Worm (Caenorhabditis elegans) whole organism, L4 larva: ENCODE measurements around the gene Y116A8C.468.

Experiments
- F37D6.2 ChIP-seq: sonication (generic microtip); optimal IDR thresholded peaks from 2 replicates; lab custom pipeline; 2016; ENCODE audit warnings: mild to moderate bottlenecking, missing genetic modification characterization, missing compliant biosample characterization
- Y105C5A.15 ChIP-seq: fragments of 200-800 bp; sonication (Bioruptor generic); IDR thresholded peaks from 2 replicates; pipeline ENCODE4 v1.3.6; 2022; ENCODE audit warnings: missing genetic modification characterization, missing compliant biosample characterization
- Y5F2A.4 ChIP-seq: fragments of 200-800 bp; sonication (Bioruptor generic); optimal IDR thresholded peaks from 2 replicates; lab custom pipeline; 2018; ENCODE audit warnings: mild to moderate bottlenecking, missing genetic modification characterization, missing compliant biosample characterization
- aha-1 ChIP-seq: fragments of 150-350 bp; peaks from one replicate; lab custom pipeline; 2014; ENCODE audit warnings: missing biosample characterization, missing genetic modification characterization
- arid-1 ChIP-seq: fragments of 200-800 bp; sonication (Bioruptor generic); conservative IDR thresholded peaks from 2 replicates; pipeline ENCODE4 v1.3.6; 2022; ENCODE audit warnings: missing genetic modification reagents, missing genetic modification characterization, missing compliant biosample characterization
- ceh-44 ChIP-seq: fragments of 200-800 bp; sonication (Bioruptor generic); IDR thresholded peaks from 2 replicates; pipeline ENCODE4 v1.3.6; 2022; ENCODE audit warnings: missing genetic modification reagents, missing genetic modification characterization, missing compliant biosample characterization
- ctbp-1 ChIP-seq: fragments of 200-800 bp; sonication (Bioruptor generic); IDR thresholded peaks from 2 replicates; pipeline ENCODE4 v1.3.6; 2022; ENCODE audit warnings: missing genetic modification reagents, missing genetic modification characterization, missing compliant biosample characterization
- daf-12 ChIP-seq: fragments of 150-350 bp; optimal IDR thresholded peaks from 2 replicates; lab custom pipeline; 2014; ENCODE audit warnings: missing biosample characterization, missing genetic modification reagents, missing genetic modification characterization
- daf-8 ChIP-seq: fragments of 200-800 bp; sonication (Bioruptor generic); IDR thresholded peaks from 2 replicates; pipeline ENCODE4 v1.3.6; 2022; ENCODE audit warnings: missing genetic modification characterization, missing compliant biosample characterization
- egl-43 ChIP-seq: fragments of 200-800 bp; sonication (Bioruptor generic); IDR thresholded peaks from 2 replicates; pipeline ENCODE4 v1.3.6; 2022; ENCODE audit warnings: missing genetic modification reagents, missing genetic modification characterization, missing compliant biosample characterization
- gei-8 ChIP-seq: fragments of 200-800 bp; sonication (Bioruptor generic); optimal IDR thresholded peaks from 2 replicates; lab custom pipeline; 2018; ENCODE audit warnings: mild to moderate bottlenecking, missing genetic modification characterization, missing compliant biosample characterization
- hlh-11 ChIP-seq: fragments of 200-800 bp; sonication (Bioruptor generic); optimal IDR thresholded peaks from 2 replicates; lab custom pipeline; 2018; ENCODE audit warnings: mild to moderate bottlenecking, missing genetic modification characterization, missing compliant biosample characterization
- lin-1 ChIP-seq: fragments of 200-800 bp; sonication (Bioruptor generic); IDR thresholded peaks from 2 replicates; pipeline ENCODE4 v1.3.6; 2022; ENCODE audit warnings: missing genetic modification reagents, missing genetic modification characterization, missing compliant biosample characterization
- lin-13 ChIP-seq: fragments of 150-350 bp; optimal IDR thresholded peaks from 2 replicates; lab custom pipeline; 2014; ENCODE audit warnings: missing biosample characterization, missing genetic modification reagents, missing genetic modification characterization
- lin-15B ChIP-seq: fragments of 150-350 bp; sonication (generic microtip); optimal IDR thresholded peaks from 3 replicates; lab custom pipeline; 2014; ENCODE audit warnings: missing biosample characterization, missing genetic modification characterization
- lin-39 ChIP-seq: fragments of 150-350 bp; optimal IDR thresholded peaks from 2 replicates; lab custom pipeline; 2014; ENCODE audit warnings: missing biosample characterization, missing genetic modification reagents, missing genetic modification characterization
- lir-3 ChIP-seq: sonication (generic microtip); optimal IDR thresholded peaks from 2 replicates; lab custom pipeline; 2016; ENCODE audit warnings: mild to moderate bottlenecking, missing genetic modification characterization, missing compliant biosample characterization
- madf-9 ChIP-seq: fragments of 200-800 bp; sonication (Bioruptor generic); conservative IDR thresholded peaks from 2 replicates; pipeline ENCODE4 v1.3.6; 2022; ENCODE audit warnings: missing genetic modification reagents, missing genetic modification characterization, missing compliant biosample characterization
- nhr-10 ChIP-seq: fragments of 150-350 bp; optimal IDR thresholded peaks from 2 replicates; lab custom pipeline; 2014; ENCODE audit warnings: missing biosample characterization, missing genetic modification characterization
- nhr-102 ChIP-seq: sonication (generic microtip); optimal IDR thresholded peaks from 2 replicates; lab custom pipeline; 2016; ENCODE audit warnings: mild to moderate bottlenecking, missing genetic modification characterization, moderate library complexity, missing compliant biosample characterization
- nhr-25 ChIP-seq: sonication (generic microtip); optimal IDR thresholded peaks from 2 replicates; lab custom pipeline; 2017; ENCODE audit warnings: missing genetic modification characterization, mild to moderate bottlenecking, missing compliant biosample characterization, antibody characterized with exemption, moderate library complexity, borderline replicate concordance; ENCODE audit not compliant: insufficient read depth
- nhr-42 ChIP-seq: fragments of 200-800 bp; sonication (Bioruptor generic); IDR thresholded peaks from 2 replicates; pipeline ENCODE4 v1.3.6; 2022; ENCODE audit warnings: missing genetic modification characterization, missing compliant biosample characterization
- nhr-48 ChIP-seq: sonication (generic microtip); optimal IDR thresholded peaks from 2 replicates; lab custom pipeline; 2016; ENCODE audit warnings: mild to moderate bottlenecking, missing genetic modification characterization, missing compliant biosample characterization
- set-16 ChIP-seq: fragments of 200-800 bp; sonication (Bioruptor generic); IDR thresholded peaks from 2 replicates; pipeline ENCODE4 v1.3.6; 2022; ENCODE audit warnings: missing genetic modification reagents, missing genetic modification characterization, missing compliant biosample characterization
- snpc-1.2 ChIP-seq: fragments of 200-800 bp; sonication (Bioruptor generic); IDR thresholded peaks from 2 replicates; pipeline ENCODE4 v1.3.6; 2022; ENCODE audit warnings: missing genetic modification reagents, missing genetic modification characterization, missing compliant biosample characterization
- snpc-4 ChIP-seq: fragments of 150-350 bp; optimal IDR thresholded peaks from 2 replicates; lab custom pipeline; 2014; ENCODE audit warnings: missing biosample characterization, missing genetic modification characterization
- spr-3 ChIP-seq: fragments of 200-800 bp; sonication (Bioruptor generic); optimal IDR thresholded peaks from 2 replicates; lab custom pipeline; 2018; ENCODE audit warnings: mild to moderate bottlenecking, missing genetic modification characterization, missing compliant biosample characterization
- unc-62 ChIP-seq, 3 experiments: fragments of 150-350 bp in 1 of 3; sonication (generic microtip); optimal IDR thresholded peaks in 2 of 3; peaks in 1 of 3; 1 replicate in 1 of 3; 2 replicates in 2 of 3; lab custom pipeline; 2014 to 2017; ENCODE audit warnings: missing biosample characterization in 3 of 3, missing genetic modification characterization in 3 of 3, missing genetic modification reagents in 3 of 3, missing genotype in 1 of 3
- zfp-3 ChIP-seq: fragments of 200-800 bp; sonication (Bioruptor generic); conservative IDR thresholded peaks from 2 replicates; pipeline ENCODE4 v1.3.6; 2022; ENCODE audit warnings: missing genetic modification reagents, missing genetic modification characterization, missing compliant biosample characterization
- zip-11 ChIP-seq: fragments of 200-800 bp; sonication (Bioruptor generic); IDR thresholded peaks from 2 replicates; pipeline ENCODE4 v1.3.6; 2022; ENCODE audit warnings: missing genetic modification characterization, missing compliant biosample characterization
- ztf-11 ChIP-seq: fragments of 150-350 bp; optimal IDR thresholded peaks from 2 replicates; lab custom pipeline; 2014; ENCODE audit warnings: missing biosample characterization, missing genetic modification characterization

Gene Y116A8C.468

DNA sequence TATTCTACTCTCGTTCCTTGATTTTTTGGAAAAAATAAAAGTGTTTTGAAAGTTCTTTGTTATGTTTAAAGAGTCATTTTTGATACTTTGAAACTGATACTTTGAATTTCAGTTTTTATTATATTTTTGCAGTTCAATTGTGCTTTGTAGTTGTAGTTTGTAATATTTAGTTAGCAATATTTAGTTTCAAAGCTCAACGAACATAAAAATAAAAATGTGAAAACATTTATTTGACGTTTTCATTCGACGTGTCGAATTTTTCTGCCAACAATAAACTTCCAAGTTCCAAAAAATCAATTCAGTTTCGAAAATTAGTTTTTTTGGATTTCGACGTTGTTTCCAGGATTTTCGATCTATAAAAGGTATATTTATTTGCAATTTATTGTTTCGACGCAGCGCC is 1.9 kb downstream of the Y116A8C.468 start, which contains the start of gene nep-23:
Gene nep-23, plus strand, starts transcription at position 301 of the 400 bp plus-strand sequence.
- TF ChIP-seq lin-15B (tag; lab: Kevin White, UChicago) (no peak), spr-3 (GFP tag; lab: Kevin White, UChicago) (no peak), zip-11 (GFP tag; lab: Robert Waterston, UW) (no peak)

DNA sequence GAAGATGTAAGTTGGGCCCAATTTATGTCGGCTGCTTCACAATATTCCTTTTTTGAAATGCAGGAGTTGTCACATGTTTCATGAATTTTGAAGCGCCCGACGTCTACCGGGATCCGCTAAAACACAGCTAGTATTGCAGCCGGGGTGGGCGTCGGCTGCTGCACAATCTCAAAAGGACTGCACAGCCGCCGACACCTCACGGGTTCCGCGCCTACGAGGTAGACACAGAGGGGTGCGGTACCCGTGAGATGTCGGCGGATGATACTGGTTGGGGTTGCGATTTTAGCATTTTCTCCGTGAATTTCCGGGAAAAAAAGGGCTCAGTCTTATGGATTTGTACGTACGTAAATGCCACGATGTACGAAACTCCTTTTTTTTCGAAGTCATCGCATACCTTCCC is 3.8 kb downstream of the Y116A8C.468 start:
- TF ChIP-seq nhr-102 (tag; lab: Kevin White, UChicago) (no peak), snpc-1.2 (GFP tag; lab: Robert Waterston, UW) (0 out of 2 replicates have a peak, but pooled peaks have one; percentile 35), aha-1 (tag; lab: Kevin White, UChicago) (peak; percentile 34), egl-43 (GFP tag; lab: Robert Waterston, UW) (0 out of 2 replicates have a peak, but pooled peaks have one; percentile 24), set-16 (peak; percentile 59; the same call in 1 of the 2 replicates), daf-12 (tag; lab: Kevin White, UChicago) (no peak)
- TF ChIP-seq, all 104 proteins: peak for 4

DNA sequence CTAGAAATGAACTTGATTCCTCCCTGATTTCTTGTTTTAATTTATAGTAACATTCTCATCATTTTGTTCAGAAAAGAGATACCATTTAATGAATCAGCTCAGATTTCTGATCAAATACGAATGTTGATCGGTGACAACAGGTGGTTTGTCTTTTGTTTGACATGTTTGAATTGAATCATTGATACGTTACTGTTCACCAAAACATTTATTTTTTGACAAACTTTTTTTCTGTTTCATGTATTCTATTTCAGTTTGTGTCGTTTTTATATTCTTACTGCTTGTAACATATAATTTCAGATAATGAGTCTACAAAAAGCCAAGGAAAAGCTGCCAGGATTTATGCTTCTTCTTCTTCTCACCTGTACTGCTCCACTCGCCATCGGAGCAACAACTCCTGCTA is 5.9 kb downstream of the Y116A8C.468 start, which contains the start of gene nep-24:
Gene nep-24, plus strand, starts transcription at position 301 of the 400 bp plus-strand sequence.
- TF ChIP-seq lin-15B (tag; lab: Kevin White, UChicago) (no peak), ceh-44 (GFP tag; lab: Robert Waterston, UW) (no peak), lin-13 (GFP tag; lab: Kevin White, UChicago) (no peak), Y5F2A.4 (GFP tag; lab: Kevin White, UChicago) (no peak)

DNA sequence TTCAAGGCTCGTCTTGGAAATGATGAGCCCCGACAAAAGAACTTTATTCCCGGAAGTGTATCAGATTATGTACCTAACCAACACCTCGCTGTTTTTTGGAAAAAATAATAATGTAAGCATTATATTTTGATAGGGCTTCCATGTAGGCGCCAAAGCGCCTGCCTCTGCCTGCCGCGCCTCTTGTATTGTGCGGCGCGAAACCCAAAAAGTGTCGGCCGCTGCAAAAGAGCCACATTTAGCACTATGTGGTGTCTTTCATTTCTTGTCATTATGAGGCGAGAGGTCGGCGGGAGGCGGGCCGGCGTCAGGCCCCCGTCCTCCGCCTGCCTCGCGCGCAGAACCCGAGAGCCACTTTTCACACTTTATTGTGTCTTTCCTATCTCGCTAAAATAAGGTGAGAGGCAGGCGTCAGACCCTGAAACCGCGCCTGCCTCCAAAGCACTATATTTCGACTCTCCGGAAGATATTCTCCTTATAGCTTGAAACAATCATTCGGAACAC is 7.2 kb downstream of the Y116A8C.468 start:
- TF ChIP-seq nhr-10 (tag; lab: Kevin White, UChicago) (no peak), lin-1 (no peak), snpc-4 (tag; lab: Kevin White, UChicago) (no peak), snpc-1.2 (GFP tag; lab: Robert Waterston, UW) (peak; percentile 70), set-16 (peak; percentile 88)

DNA sequence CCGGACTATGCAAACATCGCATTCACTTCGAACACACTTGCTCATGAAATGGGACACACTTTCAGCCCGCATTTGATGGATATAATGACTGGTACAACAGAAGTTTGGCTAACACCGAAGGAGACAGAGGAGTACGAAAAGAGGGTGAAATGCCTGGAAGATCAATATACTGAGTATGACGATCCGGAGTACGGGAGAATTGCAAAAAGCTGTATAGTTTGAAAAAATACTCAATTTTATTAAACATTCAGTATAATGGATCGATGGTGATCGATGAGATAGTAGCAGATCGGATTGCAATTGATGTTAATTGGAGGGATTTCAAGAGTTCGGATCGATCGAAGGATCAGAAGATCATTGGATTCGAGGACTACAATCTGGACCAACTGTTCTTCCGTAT is 8.4 kb downstream of the Y116A8C.468 start:
- TF ChIP-seq unc-62 (GFP tag; optimal IDR thresholded peaks at IDR 0.05 in 1 of 2; lab: Kevin White, UChicago) (peak in 1 of 2 experiments; percentile 55), unc-62 (tag; optimal IDR thresholded peaks at IDR 0.05; lab: Kevin White, UChicago) (no peak), nhr-42 (no peak), F37D6.2 (tag; lab: Kevin White, UChicago) (no peak), Y105C5A.15 (GFP tag; lab: Robert Waterston, UW) (no peak), lir-3 (tag; lab: Kevin White, UChicago) (no peak), nhr-48 (tag; lab: Kevin White, UChicago) (no peak), arid-1 (GFP tag; lab: Robert Waterston, UW) (no peak), madf-9 (no peak), aha-1 (tag; lab: Kevin White, UChicago) (peak; percentile 66), lin-39 (tag; lab: Kevin White, UChicago) (no peak), daf-8 (GFP tag; lab: Robert Waterston, UW) (no peak), nhr-25 (tag; lab: Kevin White, UChicago) (no peak), gei-8 (no peak)

DNA sequence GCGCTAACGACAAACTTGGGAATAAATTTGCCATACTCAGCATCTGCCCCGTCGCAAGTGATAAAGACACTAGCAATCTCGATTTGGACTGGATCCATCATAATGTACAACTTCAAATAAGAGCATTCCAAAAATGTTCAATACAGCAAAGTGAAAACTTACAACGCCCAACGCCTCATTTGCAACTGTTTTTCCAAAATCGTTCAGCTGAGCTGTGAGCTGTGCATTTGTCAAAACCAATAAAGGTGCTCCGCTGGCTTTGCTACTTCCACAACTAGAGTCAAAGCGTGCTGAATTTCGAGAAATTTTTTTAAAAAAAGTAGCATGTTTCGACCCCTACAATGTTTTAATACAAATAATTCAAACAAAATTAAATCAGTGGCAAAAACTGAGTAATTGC is 12.9 kb downstream of the Y116A8C.468 start, which contains the start of gene Y116A8C.49:
Gene Y116A8C.49, minus strand, starts transcription at position 101 of the 400 bp plus-strand sequence.
- no peak for TF ChIP-seq nhr-10 (tag; lab: Kevin White, UChicago)
- TF ChIP-seq ctbp-1 (GFP tag; lab: Robert Waterston, UW) = no peak
- no peak for TF ChIP-seq lin-13 (GFP tag; lab: Kevin White, UChicago)
- TF ChIP-seq ztf-11 (tag; lab: Kevin White, UChicago) = no peak
- no peak for TF ChIP-seq hlh-11 (tag; lab: Kevin White, UChicago)
- no peak for TF ChIP-seq zfp-3
